Fruit fly (Drosophila melanogaster): Measurements from ENCODE around the gene kirre.

The kirre gene

DNA sequence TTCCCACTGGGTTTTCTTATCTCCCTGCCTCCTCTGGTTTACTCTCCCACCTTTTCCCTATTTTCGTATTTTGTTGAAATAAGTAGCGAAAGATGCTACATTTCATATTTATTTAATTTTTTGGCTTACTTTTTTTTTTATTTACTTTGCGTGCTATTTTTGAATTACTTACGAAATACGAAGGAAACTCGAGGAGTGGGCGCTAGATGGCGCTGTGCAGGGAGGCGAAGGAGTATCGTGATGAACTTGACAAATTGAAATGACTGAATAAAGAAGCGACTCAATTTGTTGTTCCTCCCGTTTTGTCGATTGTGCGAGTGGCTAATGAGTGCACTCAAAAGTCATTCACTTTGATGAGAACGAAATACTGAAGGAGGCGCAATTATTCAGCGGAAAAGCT is 54.7 kb downstream of the kirre start:
- no peak for TF ChIP-seq CG17801 (GFP tag; optimal IDR thresholded peaks at IDR 0.05; ENCODE audit: partially characterized antibody)

DNA sequence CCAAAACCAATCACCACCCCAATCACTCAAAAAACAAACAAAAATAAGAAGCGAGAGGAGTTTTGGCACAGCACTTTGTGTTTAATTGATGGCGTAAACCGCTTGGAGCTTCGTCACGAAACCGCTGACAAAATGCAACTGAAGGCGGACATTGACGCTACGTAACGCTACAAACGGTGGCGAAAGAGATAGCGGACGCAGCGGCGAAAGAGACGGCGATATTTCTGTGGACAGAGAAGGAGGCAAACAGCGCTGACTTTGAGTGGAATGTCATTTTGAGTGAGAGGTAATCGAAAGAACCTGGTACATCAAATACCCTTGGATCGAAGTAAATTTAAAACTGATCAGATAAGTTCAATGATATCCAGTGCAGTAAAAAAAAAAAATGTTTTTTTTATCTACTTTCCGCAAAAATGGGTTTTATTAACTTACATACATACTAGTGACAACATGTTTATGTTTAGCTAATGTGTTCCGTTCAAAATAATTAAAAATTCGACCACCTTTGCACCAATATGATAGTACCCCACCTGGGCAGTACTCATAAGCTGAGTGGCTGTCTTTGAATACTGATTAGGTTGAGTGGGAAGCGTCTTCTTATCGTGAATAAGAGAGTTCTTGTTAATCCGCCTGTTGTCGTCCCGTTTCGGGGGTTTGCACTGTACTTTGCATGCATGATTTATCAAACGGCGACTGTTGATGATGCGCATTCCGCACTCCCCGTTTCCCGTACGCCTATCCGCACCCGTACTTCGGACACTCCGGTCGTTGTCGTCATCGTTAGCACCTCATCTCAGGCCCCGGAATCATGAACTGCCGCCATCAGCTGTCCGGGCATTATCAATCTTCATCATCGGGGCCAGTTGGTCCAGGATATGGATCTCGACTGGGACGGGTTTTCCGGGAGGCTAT is 56.4 kb downstream of the kirre start, which contains the start of gene w:
Gene w, minus strand, starts transcription at position 122 of the 912 bp plus-strand sequence.
- no peak for TF ChIP-seq CG17801 (GFP tag; optimal IDR thresholded peaks at IDR 0.05; ENCODE audit: partially characterized antibody)

DNA sequence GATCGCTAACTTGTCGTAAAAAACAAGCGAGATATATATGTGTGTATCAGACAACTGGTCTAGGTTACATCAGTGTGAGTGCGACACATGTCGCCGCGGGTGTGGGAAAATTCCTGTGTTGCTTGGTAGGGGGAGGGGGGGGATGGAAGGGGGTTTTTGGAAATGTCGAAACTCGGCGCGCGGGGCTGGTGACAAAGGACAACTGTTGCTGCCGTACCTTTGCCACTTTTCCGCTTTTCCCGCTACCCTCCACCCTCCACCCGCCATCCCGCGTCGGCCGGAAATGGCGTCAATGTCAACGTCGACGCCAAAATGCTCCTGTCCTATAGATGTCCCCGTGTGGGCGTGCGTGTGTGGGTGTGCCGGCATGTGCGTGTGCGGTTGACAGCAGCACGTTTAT is 62.8 kb downstream of the kirre start:
- no peak for TF ChIP-seq CG17801 (GFP tag; optimal IDR thresholded peaks at IDR 0.05; ENCODE audit: partially characterized antibody)

DNA sequence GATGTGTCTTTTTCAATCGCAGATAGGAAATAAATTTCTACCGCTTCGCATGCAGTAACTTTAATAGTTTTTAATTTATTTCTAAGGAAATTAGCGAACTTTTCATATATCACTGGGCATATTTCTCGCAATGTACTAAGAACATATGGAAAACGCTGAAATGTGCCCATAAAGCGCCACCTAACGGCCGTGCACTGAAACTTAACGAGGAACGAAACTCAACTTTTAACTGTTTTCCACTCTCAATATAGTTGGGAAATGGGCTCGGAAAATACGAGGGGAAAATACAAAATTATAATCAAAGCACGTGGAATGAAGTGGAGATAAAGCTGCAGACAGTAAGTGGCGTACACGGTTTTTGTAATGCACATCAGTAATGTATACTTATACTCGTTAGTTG is 63.6 kb downstream of the kirre start:
- no peak for TF ChIP-seq CG17801 (GFP tag; optimal IDR thresholded peaks at IDR 0.05; ENCODE audit: partially characterized antibody)

DNA sequence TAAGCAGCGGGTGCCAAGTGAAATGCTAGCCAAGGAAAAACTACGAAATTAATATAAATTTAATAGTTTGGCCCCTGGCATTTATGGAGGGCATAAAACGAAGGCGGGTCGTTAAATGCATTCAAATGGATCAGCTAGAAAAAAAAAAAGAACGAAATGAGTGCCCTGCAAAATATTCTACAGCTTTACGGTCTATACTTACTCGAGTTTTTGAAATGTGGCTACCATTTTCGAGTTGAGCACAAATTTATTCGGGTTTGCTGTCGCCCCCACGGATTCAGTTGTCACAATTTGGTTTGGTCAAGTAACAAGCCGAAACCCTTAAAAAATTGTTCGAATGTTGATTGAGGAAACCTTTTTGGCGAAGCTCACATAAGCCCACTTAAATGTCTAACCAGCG is 69.4 kb downstream of the kirre start, which contains the start of gene CG12498:
Gene CG12498, plus strand, starts transcription at position 301 of the 400 bp plus-strand sequence.
- TF ChIP-seq CG17801 (GFP tag; optimal IDR thresholded peaks at IDR 0.05; ENCODE audit: partially characterized antibody), result no peak

DNA sequence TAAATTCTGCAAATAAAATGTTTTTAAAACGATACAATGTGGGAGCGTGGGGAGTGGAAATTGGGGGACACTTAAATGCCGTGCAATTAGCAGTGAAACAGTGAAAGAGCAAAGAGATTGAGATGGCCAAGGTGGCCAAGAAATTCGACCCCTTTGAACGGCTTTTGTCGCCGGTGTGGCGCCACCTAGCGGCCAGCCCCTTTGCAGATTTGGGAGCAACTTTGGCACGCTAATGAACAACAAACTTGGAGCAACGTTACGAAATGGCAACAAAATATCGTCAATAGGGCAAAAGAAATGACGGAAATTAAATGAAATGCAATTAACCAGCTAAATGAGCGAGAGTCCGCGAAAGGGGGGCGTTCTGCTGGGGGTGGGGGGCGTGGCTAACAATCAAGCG is 70.9 kb downstream of the kirre start:
- TF ChIP-seq CG17801 (GFP tag; optimal IDR thresholded peaks at IDR 0.05; ENCODE audit: partially characterized antibody), result no peak

DNA sequence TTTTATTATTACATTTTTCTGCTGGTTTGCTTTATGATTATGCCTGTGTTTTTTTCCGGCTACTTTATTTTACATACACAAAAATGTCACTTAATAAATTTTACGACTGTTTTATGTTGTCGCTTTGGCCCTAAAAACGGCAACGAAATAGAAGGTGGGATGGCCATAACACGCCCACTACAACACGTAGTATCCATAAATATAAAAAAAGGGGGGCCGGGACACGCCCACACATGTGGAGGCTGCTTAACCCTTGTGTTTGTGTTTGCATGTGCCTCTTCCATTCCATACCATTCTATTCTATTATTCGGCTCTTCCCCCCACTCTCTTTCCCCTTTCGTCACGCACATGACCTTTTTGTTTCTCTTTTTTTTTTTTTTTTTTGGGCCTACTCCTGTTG is 71.5 kb downstream of the kirre start:
- no peak for TF ChIP-seq CG17801 (GFP tag; optimal IDR thresholded peaks at IDR 0.05; ENCODE audit: partially characterized antibody)

DNA sequence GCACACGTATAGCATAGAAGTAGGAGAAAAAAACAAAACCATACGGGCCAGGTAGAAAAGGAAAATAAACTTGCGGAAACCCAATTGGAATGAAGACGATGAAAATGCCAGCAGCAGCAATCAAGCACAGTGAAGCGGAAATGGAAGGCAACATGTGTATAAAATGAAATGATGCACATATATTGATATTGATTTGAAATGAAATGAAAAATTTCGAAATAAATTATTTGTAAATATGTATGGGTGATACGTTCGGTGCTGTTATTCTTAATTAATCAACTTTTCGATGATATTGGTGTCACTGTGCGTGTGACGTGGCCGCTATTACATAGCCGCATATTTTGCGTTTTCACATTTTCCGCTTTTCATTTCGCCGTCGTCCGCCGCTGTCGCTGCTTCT is 72.9 kb downstream of the kirre start:
- TF ChIP-seq CG17801 (GFP tag; optimal IDR thresholded peaks at IDR 0.05; ENCODE audit: partially characterized antibody), result no peak

DNA sequence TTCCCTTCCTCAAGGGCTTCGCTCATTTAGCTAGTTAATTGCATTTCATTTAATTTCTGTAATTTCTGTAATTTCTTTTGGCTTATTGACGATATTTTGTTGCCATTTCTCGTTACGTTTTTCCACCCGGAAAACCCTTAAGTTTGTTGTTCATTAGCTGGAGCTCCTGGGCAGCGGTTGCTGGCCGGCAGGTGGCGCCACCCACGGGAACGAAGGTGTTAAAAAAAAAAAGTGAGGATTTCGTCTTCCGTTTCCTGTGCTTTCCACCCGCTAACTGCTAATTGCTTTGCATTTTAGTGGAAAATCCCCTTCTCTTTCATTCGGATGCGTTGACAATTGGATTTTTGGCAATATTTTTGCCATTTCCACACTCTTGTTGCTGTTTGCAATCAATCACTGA is 74.2 kb downstream of the kirre start:
- no peak for TF ChIP-seq CG17801 (GFP tag; optimal IDR thresholded peaks at IDR 0.05; ENCODE audit: partially characterized antibody)

DNA sequence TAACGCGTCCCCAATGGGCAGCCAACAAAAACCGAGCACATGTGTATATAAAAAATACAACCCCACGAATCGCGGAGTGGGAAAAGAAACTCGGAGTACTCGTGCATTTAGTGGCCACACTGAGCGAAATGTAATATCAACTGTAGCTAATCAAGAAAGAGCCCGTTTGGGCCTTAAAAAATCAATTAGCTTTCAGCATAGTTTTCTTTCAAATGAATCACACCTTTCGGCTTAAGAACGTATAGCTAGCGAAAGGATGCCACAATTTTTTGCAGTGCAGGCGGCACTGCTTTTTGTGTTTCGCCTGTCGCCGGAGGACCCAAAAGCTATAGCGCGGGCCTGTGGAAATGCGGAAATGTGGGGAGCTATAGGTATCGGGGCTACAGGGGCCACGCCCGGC is 120.8 kb downstream of the kirre start:
- no peak for TF ChIP-seq CG17801 (GFP tag; optimal IDR thresholded peaks at IDR 0.05; ENCODE audit: partially characterized antibody)

DNA sequence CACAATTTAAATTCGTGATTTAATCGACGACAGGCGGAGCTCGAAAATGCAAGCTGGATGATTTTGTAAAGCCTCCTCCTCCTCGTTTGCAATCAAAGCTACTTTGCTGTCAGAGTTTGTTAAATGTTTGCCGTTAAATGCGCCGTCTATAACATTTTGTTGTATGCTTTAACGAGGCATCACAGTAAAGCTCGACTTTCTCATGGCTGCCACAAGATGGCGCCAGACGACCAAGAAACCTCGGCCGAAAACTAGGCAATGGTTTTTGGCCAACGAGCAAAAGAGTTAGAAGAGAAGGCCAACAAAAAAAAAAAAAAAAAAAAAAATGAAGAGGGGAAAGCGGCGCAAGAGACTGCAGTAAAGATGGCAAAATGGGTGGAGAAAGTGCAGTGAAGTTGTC is 129.2 kb downstream of the kirre start:
- TF ChIP-seq CG17801 (GFP tag; optimal IDR thresholded peaks at IDR 0.05; ENCODE audit: partially characterized antibody), result no peak

DNA sequence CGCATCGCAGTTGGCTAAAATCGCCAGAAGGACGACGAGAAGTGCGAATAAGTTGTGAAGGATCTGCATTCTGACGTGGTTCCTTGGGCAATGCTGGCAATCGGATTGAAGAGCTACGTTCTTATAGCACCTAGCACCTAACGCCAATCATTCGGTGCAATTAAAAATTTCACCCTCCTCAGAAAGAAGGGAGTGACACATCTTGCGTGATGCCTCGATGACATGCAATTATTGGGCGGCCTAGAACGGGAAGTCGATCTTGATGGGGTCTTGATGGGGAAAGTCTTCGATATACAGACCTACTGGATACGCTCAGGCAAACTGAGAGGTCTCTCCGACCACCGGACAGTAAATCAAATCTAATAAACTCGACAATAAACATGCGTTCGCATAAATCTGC is 132.6 kb downstream of the kirre start, which contains the start of gene CG14416:
Gene CG14416, minus strand, starts transcription at position 101 of the 400 bp plus-strand sequence.
- no peak for TF ChIP-seq CG17801 (GFP tag; optimal IDR thresholded peaks at IDR 0.05; ENCODE audit: partially characterized antibody)

DNA sequence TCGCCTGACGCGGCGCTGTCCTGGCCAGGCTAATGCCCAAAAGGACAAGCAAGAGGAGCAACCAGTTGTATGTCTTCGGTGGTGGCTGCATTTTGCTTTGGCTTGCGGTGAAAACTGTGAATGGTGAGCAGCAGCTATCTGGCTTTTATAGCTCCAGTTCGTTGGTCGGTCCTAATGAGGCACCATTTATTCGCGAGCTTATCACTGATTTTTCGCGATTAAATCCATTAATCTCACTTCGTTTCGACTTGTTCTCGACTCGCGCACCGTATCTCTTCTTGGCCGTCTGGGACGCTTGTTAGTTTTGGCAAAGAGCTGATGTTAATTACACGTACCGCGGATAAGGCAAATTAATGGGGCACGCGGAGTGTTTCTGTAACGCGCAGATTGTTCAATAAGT is 136.2 kb downstream of the kirre start, which contains the start of gene CG14417:
Gene CG14417, minus strand, starts transcription at position 101 of the 400 bp plus-strand sequence.
- no peak for TF ChIP-seq CG17801 (GFP tag; optimal IDR thresholded peaks at IDR 0.05; ENCODE audit: partially characterized antibody)

DNA sequence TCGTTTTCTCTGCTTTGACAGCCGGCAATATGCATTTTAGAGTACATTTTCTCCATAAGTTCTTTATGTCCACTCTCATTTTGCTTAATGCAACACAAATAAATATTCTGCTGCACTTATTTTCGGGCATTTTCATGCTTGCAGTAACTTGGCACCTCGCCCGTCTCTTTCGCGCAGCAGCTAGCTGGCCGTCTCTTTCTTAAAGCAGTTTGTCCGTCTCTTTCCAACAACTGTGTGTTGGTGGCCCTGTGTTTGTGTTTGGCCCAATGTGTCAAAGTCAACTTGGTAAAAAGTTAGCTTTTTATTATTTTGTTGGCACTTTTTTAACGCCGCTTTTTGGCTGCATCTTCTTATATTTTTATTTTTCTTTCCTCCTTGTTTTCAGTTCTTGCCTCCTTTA is 136.9 kb downstream of the kirre start:
- no peak for TF ChIP-seq CG17801 (GFP tag; optimal IDR thresholded peaks at IDR 0.05; ENCODE audit: partially characterized antibody)

DNA sequence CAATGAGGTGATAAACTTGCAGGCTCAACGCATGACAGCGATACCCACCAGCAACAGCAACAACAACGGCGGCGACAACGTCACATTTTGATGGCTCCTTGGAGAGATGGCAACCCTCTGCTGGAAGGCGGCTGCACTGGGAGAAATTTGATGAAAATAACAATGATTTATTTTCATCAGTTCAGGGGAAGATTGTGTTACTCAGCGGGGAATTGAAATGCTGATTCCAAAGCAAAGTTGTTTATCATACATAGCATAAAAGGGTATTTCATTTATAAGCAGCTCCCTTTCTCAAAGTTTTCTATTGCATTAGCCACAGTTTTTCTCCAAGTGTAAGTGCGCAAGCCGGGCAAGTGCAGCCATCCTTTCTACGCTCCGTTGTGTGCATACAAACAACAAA is 140.5 kb downstream of the kirre start:
- TF ChIP-seq CG17801 (GFP tag; optimal IDR thresholded peaks at IDR 0.05; ENCODE audit: partially characterized antibody), result no peak

DNA sequence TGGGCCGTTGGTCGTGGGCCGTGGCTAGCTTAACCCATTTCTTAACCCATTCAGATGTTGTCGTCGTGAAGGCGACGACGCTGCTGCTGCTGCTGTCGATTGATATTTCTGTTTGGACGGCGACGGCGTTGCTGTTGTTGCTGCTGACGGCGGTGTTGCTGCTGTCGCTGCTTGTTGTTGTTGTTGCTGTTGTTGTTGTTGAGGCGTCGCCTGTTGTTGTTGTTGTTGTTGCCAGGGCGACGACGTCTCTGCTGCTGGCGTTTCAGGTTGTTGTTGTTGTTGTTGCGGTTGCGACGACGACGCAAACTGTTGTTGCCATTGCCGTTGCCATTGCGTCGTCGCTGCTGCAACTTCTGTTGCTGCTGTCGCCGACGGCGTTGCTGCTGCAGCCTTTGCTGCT is 142.3 kb downstream of the kirre start:
- TF ChIP-seq CG17801 (GFP tag; optimal IDR thresholded peaks at IDR 0.05; ENCODE audit: partially characterized antibody), result no peak
